Worm (Caenorhabditis elegans): ENCODE measurements around the gene ceh-20.

- TF ChIP-seq lin-13 (GFP tag; optimal IDR thresholded peaks at IDR 0.05) (no peak), elt-1 (tag; optimal IDR thresholded peaks at IDR 0.05) (no peak), nhr-237 (tag; optimal IDR thresholded peaks at IDR 0.05) (no peak)
Observed at ce11 chrIII:6955766-6956165, 23.9 kb upstream of the ceh-20 start.
